Worm (Caenorhabditis elegans): ENCODE measurements around the gene R07B7.9.

- no peak for TF ChIP-seq ZK546.5 (tag; optimal IDR thresholded peaks at IDR 0.05)
- no peak for TF ChIP-seq elt-1 (tag; optimal IDR thresholded peaks at IDR 0.05)
- TF ChIP-seq ceh-16 (tag; optimal IDR thresholded peaks at IDR 0.05) = no peak
- TF ChIP-seq nhr-12 (tag; optimal IDR thresholded peaks at IDR 0.05) = no peak
- TF ChIP-seq aly-2 (tag; optimal IDR thresholded peaks at IDR 0.05) = no peak
- no peak for TF ChIP-seq ztf-4 (tag; optimal IDR thresholded peaks at IDR 0.05)
- no peak for TF ChIP-seq lsy-2 (tag; optimal IDR thresholded peaks at IDR 0.05)
- TF ChIP-seq ama-1 (optimal IDR thresholded peaks at IDR 0.05) = no peak
- no peak for TF ChIP-seq nhr-25 (tag; optimal IDR thresholded peaks at IDR 0.05)
Observed at ce11 chrV:12085867-12086634, 5.9 kb upstream of the R07B7.9 start.

Data from whole organism, L2 larva.